Worm (Caenorhabditis elegans) whole organism, L1 larva: Measurements from ENCODE around the gene mrpl-16.

ENCODE experiments used
- C34B4.2 ChIP-seq: sonication (generic microtip); optimal IDR thresholded peaks from 2 replicates; lab custom pipeline; 2017; ENCODE audit warnings: mild to moderate bottlenecking, missing genetic modification characterization, missing compliant biosample characterization
- Y116A8C.19 ChIP-seq: sonication (generic microtip); optimal IDR thresholded peaks from 2 replicates; lab custom pipeline; 2016; ENCODE audit warnings: missing compliant biosample characterization, missing genetic modification characterization, borderline replicate concordance
- alr-1 ChIP-seq: fragments of 200-800 bp; sonication (Bioruptor generic); optimal IDR thresholded peaks from 2 replicates; lab custom pipeline; 2018; ENCODE audit warnings: borderline replicate concordance, mild to moderate bottlenecking, missing genetic modification characterization, missing compliant biosample characterization
- aly-2 ChIP-seq: fragments of 150-350 bp; optimal IDR thresholded peaks from 2 replicates; lab custom pipeline; 2014; ENCODE audit warnings: missing biosample characterization, missing genetic modification characterization
- ama-1 ChIP-seq: fragments of 150-350 bp; optimal IDR thresholded peaks from 2 replicates; lab custom pipeline; 2014
- blmp-1 ChIP-seq: fragments of 150-350 bp; optimal IDR thresholded peaks from 2 replicates; lab custom pipeline; 2014; ENCODE audit warnings: missing biosample characterization, missing genetic modification characterization
- ceh-8 ChIP-seq: fragments of 200-800 bp; sonication (Bioruptor generic); optimal IDR thresholded peaks from 2 replicates; lab custom pipeline; 2018; ENCODE audit warnings: mild to moderate bottlenecking, missing genetic modification characterization, moderate library complexity, missing compliant biosample characterization
- ceh-82 ChIP-seq, 3 experiments: fragments of 150-350 bp in 1 of 3; sonication (generic microtip) in 2 of 3; optimal IDR thresholded peaks; 2 replicates each; lab custom pipeline; 2014 to 2017; ENCODE audit warnings: missing biosample characterization in 3 of 3, missing genetic modification characterization in 3 of 3
- ceh-90 ChIP-seq: sonication (generic microtip); optimal IDR thresholded peaks from 2 replicates; lab custom pipeline; 2016; ENCODE audit warnings: missing genetic modification characterization, missing compliant biosample characterization
- ces-1 ChIP-seq: fragments of 150-350 bp; optimal IDR thresholded peaks from 2 replicates; lab custom pipeline; 2014; ENCODE audit warnings: missing biosample characterization, missing genetic modification reagents, missing genetic modification characterization
- efl-3 ChIP-seq: fragments of 200-800 bp; sonication (Bioruptor generic); optimal IDR thresholded peaks from 2 replicates; lab custom pipeline; 2018; ENCODE audit warnings: mild to moderate bottlenecking, missing genetic modification characterization, missing compliant biosample characterization
- egl-13 ChIP-seq: sonication (generic microtip); optimal IDR thresholded peaks from 2 replicates; lab custom pipeline; 2016; ENCODE audit warnings: missing genotype, missing genetic modification reagents, missing genetic modification characterization, missing compliant biosample characterization
- elt-2 ChIP-seq: sonication (generic microtip); optimal IDR thresholded peaks from 2 replicates; lab custom pipeline; 2016; ENCODE audit warnings: missing genetic modification characterization, mild to moderate bottlenecking, inconsistent platforms, missing compliant biosample characterization, missing genetic modification reagents
- ets-5 ChIP-seq: fragments of 200-800 bp; sonication (Bioruptor generic); IDR thresholded peaks from 2 replicates; pipeline ENCODE4 v1.3.6; 2022; ENCODE audit warnings: missing genetic modification characterization, missing compliant biosample characterization
- fkh-10 ChIP-seq: sonication (generic microtip); optimal IDR thresholded peaks from 2 replicates; lab custom pipeline; 2017; ENCODE audit warnings: missing biosample characterization, missing genetic modification reagents, missing genetic modification characterization
- grh-1 ChIP-seq: fragments of 200-800 bp; sonication (Bioruptor generic); IDR thresholded peaks from 2 replicates; pipeline ENCODE4 v1.3.6; 2022; ENCODE audit warnings: missing genetic modification reagents, missing genetic modification characterization, missing compliant biosample characterization
- hlh-4 ChIP-seq: sonication (generic microtip); optimal IDR thresholded peaks from 2 replicates; lab custom pipeline; 2016; ENCODE audit warnings: mild to moderate bottlenecking, missing genetic modification characterization, missing compliant biosample characterization
- hpl-2 ChIP-seq: fragments of 150-350 bp; optimal IDR thresholded peaks from 2 replicates; lab custom pipeline; 2014; ENCODE audit warnings: missing biosample characterization, missing genetic modification reagents, missing genetic modification characterization
- irx-1 ChIP-seq: sonication (generic microtip); optimal IDR thresholded peaks from 2 replicates; lab custom pipeline; 2016; ENCODE audit warnings: missing genetic modification characterization, missing compliant biosample characterization
- lin-15B ChIP-seq: fragments of 150-350 bp; sonication (generic microtip); optimal IDR thresholded peaks from 3 replicates; lab custom pipeline; 2014; ENCODE audit warnings: missing biosample characterization, missing genetic modification characterization
- lin-39 ChIP-seq: fragments of 150-350 bp; optimal IDR thresholded peaks from 2 replicates; lab custom pipeline; 2014; ENCODE audit warnings: missing biosample characterization, missing genetic modification reagents, missing genetic modification characterization
- lir-3 ChIP-seq: sonication (generic microtip); optimal IDR thresholded peaks from 2 replicates; lab custom pipeline; 2016; ENCODE audit warnings: mild to moderate bottlenecking, missing genetic modification characterization, moderate library complexity, missing compliant biosample characterization; ENCODE audit not compliant: poor library complexity
- lsy-2 ChIP-seq, 2 experiments: fragments of 150-350 bp; optimal IDR thresholded peaks; 2 replicates each; lab custom pipeline; 2014; ENCODE audit warnings: missing biosample characterization in 2 of 2, missing genetic modification characterization in 2 of 2
- mab-9 ChIP-seq: fragments of 200-800 bp; sonication (Bioruptor generic); IDR thresholded peaks from 2 replicates; pipeline ENCODE4 v1.3.6; 2022; ENCODE audit warnings: missing genetic modification reagents, missing genetic modification characterization, missing compliant biosample characterization
- nhr-12 ChIP-seq: sonication (generic microtip); optimal IDR thresholded peaks from 2 replicates; lab custom pipeline; 2017; ENCODE audit warnings: missing biosample characterization, missing genetic modification characterization
- nhr-19 ChIP-seq: fragments of 200-800 bp; sonication (Bioruptor generic); conservative IDR thresholded peaks from 2 replicates; pipeline ENCODE4 v1.3.6; 2022; ENCODE audit warnings: missing genetic modification characterization, missing compliant biosample characterization
- nhr-20 ChIP-seq: sonication (generic microtip); optimal IDR thresholded peaks from 2 replicates; lab custom pipeline; 2016; ENCODE audit warnings: mild to moderate bottlenecking, missing genetic modification characterization, missing compliant biosample characterization
- nhr-237 ChIP-seq: fragments of 150-350 bp; optimal IDR thresholded peaks from 2 replicates; lab custom pipeline; 2014; ENCODE audit warnings: missing biosample characterization, missing genetic modification characterization
- nhr-47 ChIP-seq: sonication (generic microtip); optimal IDR thresholded peaks from 2 replicates; lab custom pipeline; 2016; ENCODE audit warnings: mild to moderate bottlenecking, missing genetic modification characterization, moderate library complexity, missing compliant biosample characterization
- nhr-76 ChIP-seq: sonication (generic microtip); optimal IDR thresholded peaks from 2 replicates; lab custom pipeline; 2017; ENCODE audit warnings: missing biosample characterization, missing genetic modification characterization
- nhr-90 ChIP-seq: sonication (generic microtip); optimal IDR thresholded peaks from 2 replicates; lab custom pipeline; 2016; ENCODE audit warnings: mild to moderate bottlenecking, missing genetic modification characterization, missing compliant biosample characterization; ENCODE audit not compliant: poor library complexity
- pax-3 ChIP-seq: fragments of 200-800 bp; sonication (Bioruptor generic); optimal IDR thresholded peaks from 2 replicates; lab custom pipeline; 2018; ENCODE audit warnings: mild to moderate bottlenecking, missing genetic modification characterization, moderate library complexity, missing compliant biosample characterization
- rnt-1 ChIP-seq: sonication (generic microtip); optimal IDR thresholded peaks from 2 replicates; lab custom pipeline; 2016; ENCODE audit warnings: mild to moderate bottlenecking, missing genetic modification characterization, moderate library complexity, missing compliant biosample characterization
- snu-23 ChIP-seq: sonication (generic microtip); optimal IDR thresholded peaks from 2 replicates; lab custom pipeline; 2016; ENCODE audit warnings: missing genetic modification characterization, missing compliant biosample characterization
- sox-4 ChIP-seq: sonication (generic microtip); optimal IDR thresholded peaks from 2 replicates; lab custom pipeline; 2016; ENCODE audit warnings: missing genetic modification characterization, missing compliant biosample characterization
- sptf-1 ChIP-seq: fragments of 150-350 bp; optimal IDR thresholded peaks from 2 replicates; lab custom pipeline; 2014; ENCODE audit warnings: missing biosample characterization, missing genetic modification characterization
- swsn-7 ChIP-seq: sonication (generic microtip); optimal IDR thresholded peaks from 2 replicates; lab custom pipeline; 2016; ENCODE audit warnings: missing genetic modification characterization, missing compliant biosample characterization
- tbx-2 ChIP-seq: sonication (generic microtip); optimal IDR thresholded peaks from 2 replicates; lab custom pipeline; 2016; ENCODE audit warnings: missing genetic modification characterization, missing compliant biosample characterization
- tlp-1 ChIP-seq: fragments of 150-350 bp; optimal IDR thresholded peaks from 2 replicates; lab custom pipeline; 2014; ENCODE audit warnings: missing biosample characterization, missing genetic modification characterization
- unc-130 ChIP-seq: fragments of 150-350 bp; optimal IDR thresholded peaks from 2 replicates; lab custom pipeline; 2017; ENCODE audit warnings: missing biosample characterization, missing genetic modification characterization, inconsistent platforms
- unc-62 ChIP-seq: fragments of 150-350 bp; optimal IDR thresholded peaks from 2 replicates; lab custom pipeline; 2014; ENCODE audit warnings: missing biosample characterization, missing genetic modification reagents, missing genetic modification characterization
- unc-86 ChIP-seq: sonication (generic microtip); optimal IDR thresholded peaks from 2 replicates; lab custom pipeline; 2016; ENCODE audit warnings: missing genetic modification characterization, missing compliant biosample characterization
- xbp-1 ChIP-seq: sonication (generic microtip); optimal IDR thresholded peaks from 2 replicates; lab custom pipeline; 2016; ENCODE audit warnings: missing genetic modification characterization, missing compliant biosample characterization
- zip-4 ChIP-seq: fragments of 200-800 bp; sonication (Bioruptor generic); optimal IDR thresholded peaks from 2 replicates; lab custom pipeline; 2018; ENCODE audit warnings: mild to moderate bottlenecking, missing genetic modification characterization, moderate library complexity, missing compliant biosample characterization
- ztf-11 ChIP-seq, 2 experiments: sonication (generic microtip); optimal IDR thresholded peaks; 2 replicates each; lab custom pipeline; 2016 to 2017; ENCODE audit warnings: missing genetic modification characterization in 2 of 2, missing biosample characterization in 1 of 2, missing compliant biosample characterization in 1 of 2
- ztf-4 ChIP-seq: fragments of 150-350 bp; optimal IDR thresholded peaks from 2 replicates; lab custom pipeline; 2014; ENCODE audit warnings: missing biosample characterization, missing genetic modification characterization

The mrpl-16 gene

DNA sequence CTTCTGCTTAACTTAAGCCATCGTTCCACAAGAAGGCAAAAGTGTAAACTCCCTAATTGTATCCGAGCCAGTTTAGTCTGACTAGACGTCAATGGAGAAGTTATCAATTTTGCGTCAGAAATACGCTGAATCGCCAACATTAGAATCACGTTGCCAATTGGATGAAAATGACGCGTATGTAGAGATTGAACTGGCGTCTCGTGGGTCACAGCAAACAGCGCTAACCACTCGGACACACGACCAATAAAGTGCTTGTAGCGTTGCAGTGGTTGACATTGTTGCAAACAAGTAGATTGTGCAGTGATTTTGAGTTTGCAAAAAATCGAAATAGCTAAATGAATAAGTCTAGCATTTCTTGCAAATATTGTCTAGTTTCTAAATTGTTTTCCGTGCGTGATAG, 14.6 kb upstream of the mrpl-16 start (continued):
- TF ChIP-seq efl-3 (GFP tag; lab: Kevin White, UChicago), result no peak
- TF ChIP-seq tbx-2 (tag; lab: Kevin White, UChicago), result peak; percentile 53
- TF ChIP-seq sptf-1 (tag; lab: Kevin White, UChicago), result no peak
- TF ChIP-seq blmp-1 (tag; lab: Kevin White, UChicago), result peak; percentile 14
- TF ChIP-seq unc-130, result peak; percentile 76
- no peak for TF ChIP-seq nhr-76 (tag; lab: Kevin White, UChicago)
- no peak for TF ChIP-seq lir-3 (tag; lab: Kevin White, UChicago)
- peak; percentile 3 for TF ChIP-seq ceh-90 (tag; lab: Kevin White, UChicago)
- TF ChIP-seq fkh-10 (GFP tag; lab: Kevin White, UChicago), result no peak
- peak; percentile 24 for TF ChIP-seq aly-2 (tag; lab: Kevin White, UChicago)
- peak; percentile 56 for TF ChIP-seq irx-1 (tag; lab: Kevin White, UChicago)
- peak; percentile 61 for TF ChIP-seq xbp-1 (tag; lab: Kevin White, UChicago)
- TF ChIP-seq ceh-8, result no peak
- no peak for TF ChIP-seq nhr-12 (tag; lab: Kevin White, UChicago)
- TF ChIP-seq nhr-20 (tag; lab: Kevin White, UChicago), result peak; percentile 78
- no peak for TF ChIP-seq tlp-1 (tag; lab: Kevin White, UChicago)
- peak; percentile 87 for TF ChIP-seq snu-23 (GFP tag; lab: Kevin White, UChicago)
- TF ChIP-seq lin-15B (tag; lab: Kevin White, UChicago), result no peak
- peak; percentile 85 for TF ChIP-seq nhr-90 (tag; lab: Kevin White, UChicago)
- peak; percentile 6 for TF ChIP-seq unc-86
- TF ChIP-seq Y116A8C.19, result no peak
- peak; percentile 70 for TF ChIP-seq swsn-7 (tag; lab: Kevin White, UChicago)
- TF ChIP-seq unc-62, result no peak
- TF ChIP-seq ama-1 (lab: Kevin White, UChicago), result peak; percentile 66
- peak in 1 of 2 experiments; percentile 15 for TF ChIP-seq ztf-11 (tag; optimal IDR thresholded peaks at IDR 0.05; lab: Kevin White, UChicago)
- peak; percentile 83 for TF ChIP-seq rnt-1
- TF ChIP-seq alr-1, result no peak
- TF ChIP-seq sox-4 (tag; lab: Kevin White, UChicago), result no peak
- peak; percentile 77 for TF ChIP-seq nhr-19
- TF ChIP-seq ets-5 (GFP tag; lab: Robert Waterston, UW), result no peak
- peak; percentile 25 for TF ChIP-seq hpl-2
- peak; percentile 4 for TF ChIP-seq zip-4 (GFP tag; lab: Kevin White, UChicago)
- TF ChIP-seq nhr-47 (tag; lab: Kevin White, UChicago), result peak; percentile 73
- TF ChIP-seq egl-13 (tag; lab: Kevin White, UChicago), result no peak
- TF ChIP-seq ces-1 (GFP tag; lab: Kevin White, UChicago), result no peak
- no peak for TF ChIP-seq mab-9 (GFP tag; lab: Robert Waterston, UW)
- no peak for TF ChIP-seq C34B4.2 (tag; lab: Kevin White, UChicago)
- peak; percentile 42 for TF ChIP-seq pax-3
- no peak for TF ChIP-seq hlh-4
- no peak for TF ChIP-seq nhr-237 (tag; lab: Kevin White, UChicago)
- TF ChIP-seq lsy-2 (tag; optimal IDR thresholded peaks at IDR 0.05; lab: Kevin White, UChicago), result peak; percentile 64 to 79
- TF ChIP-seq elt-2 (tag; lab: Kevin White, UChicago), result peak; percentile 71
- TF ChIP-seq lin-39, result no peak
- peak; percentile 20 to 64 (median 61) for TF ChIP-seq ceh-82 (tag; optimal IDR thresholded peaks at IDR 0.05; lab: Kevin White, UChicago)
- peak; percentile 50 for TF ChIP-seq ztf-4
- 0 out of 2 replicates have a peak, but pooled peaks have one; percentile 38 for TF ChIP-seq grh-1
